Worm (Caenorhabditis elegans): ENCODE data around the gene ins-23.

The ins-23 gene

ce11 chrIII:10018007-10018406 is 10.0 kb upstream of the ins-23 start:
- TF ChIP-seq ztf-11 (tag; optimal IDR thresholded peaks at IDR 0.05) (no peak), aly-2 (tag; optimal IDR thresholded peaks at IDR 0.05) (no peak), ZK546.5 (tag; optimal IDR thresholded peaks at IDR 0.05) (no peak), lir-3 (tag; optimal IDR thresholded peaks at IDR 0.05) (no peak), R02D3.7 (tag; optimal IDR thresholded peaks at IDR 0.05) (no peak), gei-8 (GFP tag; optimal IDR thresholded peaks at IDR 0.05) (no peak), hlh-30 (tag; optimal IDR thresholded peaks at IDR 0.05; ENCODE audit: insufficient read depth) (no peak), daf-19 (GFP tag; conservative IDR thresholded peaks at IDR 0.05) (no peak), ceh-28 (tag; optimal IDR thresholded peaks at IDR 0.05) (no peak), snpc-4 (tag; optimal IDR thresholded peaks at IDR 0.05) (no peak), hlh-11 (tag; optimal IDR thresholded peaks at IDR 0.05) (no peak), nhr-42 (GFP tag; IDR thresholded peaks at IDR 0.05) (no peak)

- TF ChIP-seq fos-1 (tag; optimal IDR thresholded peaks at IDR 0.05), result no peak
- no peak for TF ChIP-seq F37D6.2 (tag; optimal IDR thresholded peaks at IDR 0.05)
- TF ChIP-seq pha-4 (GFP tag; IDR thresholded peaks at IDR 0.05), result no peak
- no peak for TF ChIP-seq pha-4 (tag; optimal IDR thresholded peaks at IDR 0.05)
- TF ChIP-seq R02D3.7 (tag; optimal IDR thresholded peaks at IDR 0.05), result no peak
- no peak for TF ChIP-seq mes-2 (tag; optimal IDR thresholded peaks at IDR 0.05; ENCODE audit: poor library complexity, severe bottlenecking)
- no peak for TF ChIP-seq D1046.2 (GFP tag; IDR thresholded peaks at IDR 0.05)
- TF ChIP-seq Y5F2A.4 (GFP tag; optimal IDR thresholded peaks at IDR 0.05), result no peak
- no peak for TF ChIP-seq Y48G9A.11 (GFP tag; IDR thresholded peaks at IDR 0.05)
- no peak for TF ChIP-seq fkh-10 (GFP tag; optimal IDR thresholded peaks at IDR 0.05)
- TF ChIP-seq nhr-102 (tag; optimal IDR thresholded peaks at IDR 0.05), result no peak
- no peak for TF ChIP-seq madf-9 (GFP tag; conservative IDR thresholded peaks at IDR 0.05)
- TF ChIP-seq lin-13 (GFP tag; optimal IDR thresholded peaks at IDR 0.05), result no peak
- no peak for TF ChIP-seq F44E2.7 (GFP tag; IDR thresholded peaks at IDR 0.05)
- no peak for TF ChIP-seq lin-39 (tag; optimal IDR thresholded peaks at IDR 0.05)
- no peak for TF ChIP-seq nhr-11 (tag; optimal IDR thresholded peaks at IDR 0.05)
- no peak for TF ChIP-seq egl-27 (tag; optimal IDR thresholded peaks at IDR 0.05)
Observed at ce11 chrIII:10023452-10023851, 4.6 kb upstream of the ins-23 start, which contains the start of gene ins-21. Gene ins-21 (plus strand): TSS chrIII:10023752.

- TF ChIP-seq sdz-12 (GFP tag; optimal IDR thresholded peaks at IDR 0.05) (no peak), lin-39 (tag; optimal IDR thresholded peaks at IDR 0.05) (no peak), mes-2 (tag; optimal IDR thresholded peaks at IDR 0.05; ENCODE audit: poor library complexity, severe bottlenecking) (no peak), nhr-77 (tag; optimal IDR thresholded peaks at IDR 0.05) (no peak), egl-43 (GFP tag; IDR thresholded peaks at IDR 0.05) (no peak), dmd-6 (GFP tag; IDR thresholded peaks at IDR 0.05) (no peak), mdl-1 (tag; optimal IDR thresholded peaks at IDR 0.05) (no peak), Y5F2A.4 (GFP tag; optimal IDR thresholded peaks at IDR 0.05) (no peak), R02D3.7 (tag; optimal IDR thresholded peaks at IDR 0.05) (no peak), snpc-1.2 (GFP tag; IDR thresholded peaks at IDR 0.05) (no peak), spr-3 (GFP tag; optimal IDR thresholded peaks at IDR 0.05) (no peak), unc-130 (GFP tag; optimal IDR thresholded peaks at IDR 0.05) (no peak), mep-1 (tag; optimal IDR thresholded peaks at IDR 0.05) (no peak)
Observed at ce11 chrIII:10025989-10026388, 2.1 kb upstream of the ins-23 start, which contains the start of gene ins-22. Gene ins-22 (plus strand): TSS chrIII:10026289.

- TF ChIP-seq F49E8.2 (tag; optimal IDR thresholded peaks at IDR 0.05; ENCODE audit: borderline replicate concordance) (no peak), egl-27 (tag; optimal IDR thresholded peaks at IDR 0.05) (no peak)
Observed at ce11 chrIII:10030549-10030948, 2.5 kb downstream of the ins-23 start, which contains the start of gene M04D8.4. Gene M04D8.4 (minus strand): TSS chrIII:10030649.

All from whole organism, L4 larva.